Worm (Caenorhabditis elegans): ENCODE results near the gene C24H11.5.

C24H11.5 gene

ce11 chrIII:11806695-11807094 is 26.7 kb downstream of the C24H11.5 start, which contains the start of gene C18D11.7:
Gene C18D11.7, minus strand, starts transcription at chrIII:11806795.
- TF ChIP-seq ceh-16 (tag; optimal IDR thresholded peaks at IDR 0.05) (no peak), egl-5 (tag; optimal IDR thresholded peaks at IDR 0.05) (no peak), daf-12 (tag; optimal IDR thresholded peaks at IDR 0.05) (no peak)

- TF ChIP-seq unc-62 (GFP tag; optimal IDR thresholded peaks at IDR 0.05) (no peak), fkh-2 (tag; optimal IDR thresholded peaks at IDR 0.05) (no peak), ztf-4 (tag; optimal IDR thresholded peaks at IDR 0.05) (no peak), egl-27 (tag; optimal IDR thresholded peaks at IDR 0.05) (no peak), sea-2 (GFP tag; optimal IDR thresholded peaks at IDR 0.05) (no peak), ZK546.5 (tag; optimal IDR thresholded peaks at IDR 0.05) (no peak), elt-3 (tag; optimal IDR thresholded peaks at IDR 0.05) (no peak), hmg-11 (tag; optimal IDR thresholded peaks at IDR 0.05) (no peak), mdl-1 (tag; optimal IDR thresholded peaks at IDR 0.05) (no peak), nhr-11 (tag; optimal IDR thresholded peaks at IDR 0.05) (no peak), snpc-4 (tag; optimal IDR thresholded peaks at IDR 0.05) (no peak), nhr-12 (tag; optimal IDR thresholded peaks at IDR 0.05) (no peak), nhr-23 (tag; optimal IDR thresholded peaks at IDR 0.05) (no peak), ceh-16 (tag; optimal IDR thresholded peaks at IDR 0.05) (no peak), ceh-82 (tag; optimal IDR thresholded peaks at IDR 0.05) (no peak), pha-4 (tag; optimal IDR thresholded peaks at IDR 0.05) (no peak), nhr-76 (tag; optimal IDR thresholded peaks at IDR 0.05) (no peak)
These were observed 27.4 kb downstream of the C24H11.5 start, which contains the start of gene C18D11.10 for ce11 chrIII:11807418-11807817. Gene C18D11.10, plus strand, starts transcription at chrIII:11807718.

- TF ChIP-seq nhr-28 (tag; optimal IDR thresholded peaks at IDR 0.05) (no peak), lin-15B (tag; optimal IDR thresholded peaks at IDR 0.05) (no peak), egl-5 (tag; optimal IDR thresholded peaks at IDR 0.05) (no peak), fkh-10 (GFP tag; optimal IDR thresholded peaks at IDR 0.05) (no peak), fos-1 (tag; optimal IDR thresholded peaks at IDR 0.05) (no peak), mml-1 (tag; optimal IDR thresholded peaks at IDR 0.05) (no peak)
These were observed 28.8 kb downstream of the C24H11.5 start, which contains the start of gene C18D11.9 for ce11 chrIII:11808818-11809217. Gene C18D11.9, plus strand, starts transcription at chrIII:11809118.

ce11 chrIII:11810447-11810846 is 30.4 kb downstream of the C24H11.5 start, which contains the start of gene C18D11.6:
Gene C18D11.6, plus strand, starts transcription at chrIII:11810556.
- TF ChIP-seq nhr-23 (tag; optimal IDR thresholded peaks at IDR 0.05), result no peak
- no peak for TF ChIP-seq nhr-237 (tag; optimal IDR thresholded peaks at IDR 0.05)
- no peak for TF ChIP-seq ama-1 (optimal IDR thresholded peaks at IDR 0.05)
- TF ChIP-seq nhr-43 (tag; optimal IDR thresholded peaks at IDR 0.05; ENCODE audit: poor library complexity, severe bottlenecking), result no peak
- no peak for TF ChIP-seq skn-1 (tag; optimal IDR thresholded peaks at IDR 0.05)
- no peak for TF ChIP-seq egl-5 (tag; optimal IDR thresholded peaks at IDR 0.05)

ce11 chrIII:11811839-11812238 is 31.8 kb downstream of the C24H11.5 start:
- TF ChIP-seq ztf-4 (tag; optimal IDR thresholded peaks at IDR 0.05) (no peak), skn-1 (tag; optimal IDR thresholded peaks at IDR 0.05) (no peak), R02D3.7 (tag; optimal IDR thresholded peaks at IDR 0.05) (no peak), ceh-16 (tag; optimal IDR thresholded peaks at IDR 0.05) (no peak), nfya-1 (tag; optimal IDR thresholded peaks at IDR 0.05; ENCODE audit: insufficient read depth) (peak; percentile 0), eor-1 (tag; optimal IDR thresholded peaks at IDR 0.05) (no peak), mdl-1 (tag; optimal IDR thresholded peaks at IDR 0.05) (no peak), unc-62 (GFP tag; optimal IDR thresholded peaks at IDR 0.05) (no peak), fkh-2 (tag; optimal IDR thresholded peaks at IDR 0.05) (no peak), ZK546.5 (tag; optimal IDR thresholded peaks at IDR 0.05) (no peak), aly-2 (tag; optimal IDR thresholded peaks at IDR 0.05) (no peak), tbx-2 (tag; optimal IDR thresholded peaks at IDR 0.05) (no peak), ztf-11 (tag; optimal IDR thresholded peaks at IDR 0.05) (no peak), nhr-237 (tag; optimal IDR thresholded peaks at IDR 0.05) (no peak), lin-15B (tag; optimal IDR thresholded peaks at IDR 0.05) (no peak), hmg-11 (tag; optimal IDR thresholded peaks at IDR 0.05) (peak; percentile 1), mml-1 (tag; optimal IDR thresholded peaks at IDR 0.05) (no peak), elt-2 (tag; optimal IDR thresholded peaks at IDR 0.05) (no peak), egl-5 (tag; optimal IDR thresholded peaks at IDR 0.05) (no peak), fos-1 (tag; optimal IDR thresholded peaks at IDR 0.05) (no peak), fkh-10 (GFP tag; optimal IDR thresholded peaks at IDR 0.05) (no peak), elt-1 (tag; optimal IDR thresholded peaks at IDR 0.05) (no peak), daf-12 (tag; optimal IDR thresholded peaks at IDR 0.05) (no peak), nhr-77 (tag; optimal IDR thresholded peaks at IDR 0.05) (no peak), lsy-12 (tag; optimal IDR thresholded peaks at IDR 0.05) (no peak), nhr-43 (tag; optimal IDR thresholded peaks at IDR 0.05; ENCODE audit: poor library complexity, severe bottlenecking) (peak; percentile 65), nhr-28 (tag; optimal IDR thresholded peaks at IDR 0.05) (no peak), nhr-23 (tag; optimal IDR thresholded peaks at IDR 0.05) (peak; percentile 52), jun-1 (tag; optimal IDR thresholded peaks at IDR 0.05) (no peak), nhr-25 (tag; optimal IDR thresholded peaks at IDR 0.05) (peak; percentile 65), nhr-76 (tag; optimal IDR thresholded peaks at IDR 0.05) (no peak), ama-1 (optimal IDR thresholded peaks at IDR 0.05) (no peak), pqm-1 (tag; optimal IDR thresholded peaks at IDR 0.05) (no peak)
